Fruit fly (Drosophila melanogaster): ENCODE measurements around the gene CG4619.

DNA sequence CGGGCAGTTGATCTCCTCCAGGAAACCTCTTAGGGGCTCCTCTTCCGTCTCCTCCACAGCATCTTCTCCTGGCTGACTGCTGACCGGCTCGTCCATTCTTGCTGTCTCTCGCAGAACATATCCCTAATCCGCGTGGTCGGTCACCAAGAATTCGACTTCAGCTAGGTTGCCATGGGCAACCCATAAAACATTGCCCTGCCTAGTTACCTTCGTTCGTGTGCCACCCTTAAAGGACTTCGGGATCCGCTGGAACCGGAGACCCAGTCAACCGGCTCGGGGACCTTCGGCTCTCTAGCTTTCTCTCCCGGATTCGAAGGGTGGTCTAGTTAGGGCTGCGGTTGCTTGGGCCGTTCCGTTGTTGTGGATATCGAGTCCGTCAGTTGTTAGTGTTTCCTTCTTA is 13.9 kb upstream of the CG4619 start, which contains the start of the genes TbCMF46 and CG42366:
- TF ChIP-seq CTCF (optimal IDR thresholded peaks at IDR 0.05) (no peak), CG8478 (optimal IDR thresholded peaks at IDR 0.05) (no peak)
